Fruit fly (Drosophila melanogaster): ENCODE data around the gene CG5439.

CG5439 gene

dm6 chr2L:13156349-13156748 lies 20.6 kb upstream of the CG5439 start (continued):
- no peak for TF ChIP-seq vnd (GFP tag; IDR thresholded peaks at IDR 0.05; ENCODE audit: partially characterized antibody)
- no peak for TF ChIP-seq yki (optimal IDR thresholded peaks at IDR 0.05)
- TF ChIP-seq Sry-δ (GFP tag; optimal IDR thresholded peaks at IDR 0.05): no peak
- TF ChIP-seq knrl (GFP tag; IDR thresholded peaks at IDR 0.05; ENCODE audit: partially characterized antibody): no peak
- peak; percentile 7 for TF ChIP-seq CG17385 (GFP tag; optimal IDR thresholded peaks at IDR 0.05)
- no peak for TF ChIP-seq pb (GFP tag; optimal IDR thresholded peaks at IDR 0.05)
- TF ChIP-seq CG2678 (tag; optimal IDR thresholded peaks at IDR 0.05): peak; percentile 52
- no peak for TF ChIP-seq nau (GFP tag; optimal IDR thresholded peaks at IDR 0.05)
- no peak for TF ChIP-seq Side (GFP tag; optimal IDR thresholded peaks at IDR 0.05)
- no peak for TF ChIP-seq dimm (GFP tag; IDR thresholded peaks at IDR 0.05)
- TF ChIP-seq al (GFP tag; IDR thresholded peaks at IDR 0.05): 0 out of 2 replicates have a peak, but pooled peaks have one; percentile 18
- TF ChIP-seq so (GFP tag; IDR thresholded peaks at IDR 0.05): 0 out of 3 replicates have a peak, but pooled peaks have one; percentile 39
- TF ChIP-seq wor (GFP tag; IDR thresholded peaks at IDR 0.05): no peak
- no peak for TF ChIP-seq CG6765 (GFP tag; optimal IDR thresholded peaks at IDR 0.05)
- peak; percentile 12 for TF ChIP-seq nmo (GFP tag; optimal IDR thresholded peaks at IDR 0.05)
- TF ChIP-seq Meics (GFP tag; optimal IDR thresholded peaks at IDR 0.05): peak; percentile 24
- no peak for TF ChIP-seq CG8089 (GFP tag; optimal IDR thresholded peaks at IDR 0.05)
- TF ChIP-seq CG7786 (GFP tag; optimal IDR thresholded peaks at IDR 0.05): no peak
- no peak for TF ChIP-seq Ssrp (tag; optimal IDR thresholded peaks at IDR 0.05)
- TF ChIP-seq cg (GFP tag; optimal IDR thresholded peaks at IDR 0.05): no peak
- no peak for TF ChIP-seq CG4730 (GFP tag; IDR thresholded peaks at IDR 0.05)
- peak; percentile 26 for TF ChIP-seq Nf-YC (tag; optimal IDR thresholded peaks at IDR 0.05)
- TF ChIP-seq Doc2 (GFP tag; IDR thresholded peaks at IDR 0.05): no peak
- TF ChIP-seq dmrt99B (tag; optimal IDR thresholded peaks at IDR 0.05): peak; percentile 33
- no peak for TF ChIP-seq CG13296 (GFP tag; optimal IDR thresholded peaks at IDR 0.05)
- no peak for TF ChIP-seq tll (GFP tag; optimal IDR thresholded peaks at IDR 0.05)
- TF ChIP-seq Ptx1 (GFP tag; IDR thresholded peaks at IDR 0.05): 0 out of 2 replicates have a peak, but pooled peaks have one; percentile 25
- no peak for TF ChIP-seq CG2889 (GFP tag; IDR thresholded peaks at IDR 0.05)
- no peak for TF ChIP-seq tna (GFP tag; IDR thresholded peaks at IDR 0.05; ENCODE audit: partially characterized antibody)
- no peak for TF ChIP-seq pfk (GFP tag; optimal IDR thresholded peaks at IDR 0.05)
- no peak for TF ChIP-seq toy (GFP tag; IDR thresholded peaks at IDR 0.05)
- no peak for TF ChIP-seq Lhr (GFP tag; optimal IDR thresholded peaks at IDR 0.05)
- no peak for TF ChIP-seq jumu (GFP tag; optimal IDR thresholded peaks at IDR 0.05)
- no peak for TF ChIP-seq Dad (GFP tag; optimal IDR thresholded peaks at IDR 0.05)
- TF ChIP-seq CG6654 (GFP tag; optimal IDR thresholded peaks at IDR 0.05): no peak
- TF ChIP-seq ttk (GFP tag; IDR thresholded peaks at IDR 0.05): no peak
- TF ChIP-seq CG17361 (GFP tag; IDR thresholded peaks at IDR 0.05): 0 out of 3 replicates have a peak, but pooled peaks have one; percentile 37
- TF ChIP-seq CG7839 (tag; optimal IDR thresholded peaks at IDR 0.05): peak; percentile 46
- no peak for TF ChIP-seq Nf-YA (GFP tag; IDR thresholded peaks at IDR 0.05)
- TF ChIP-seq Blimp-1 (GFP tag; optimal IDR thresholded peaks at IDR 0.05): peak; percentile 33
- no peak for TF ChIP-seq MESR4 (GFP tag; optimal IDR thresholded peaks at IDR 0.05)
- TF ChIP-seq CG11695 (GFP tag; IDR thresholded peaks at IDR 0.05): peak; percentile 61; the same call in 2 of the 3 replicates
- TF ChIP-seq Sox102F (GFP tag; optimal IDR thresholded peaks at IDR 0.05): peak; percentile 27
- TF ChIP-seq CG12391 (tag; optimal IDR thresholded peaks at IDR 0.05): peak; percentile 22
- no peak for TF ChIP-seq unc-4 (GFP tag; IDR thresholded peaks at IDR 0.05; ENCODE audit: partially characterized antibody)
- TF ChIP-seq CG15269 (tag; optimal IDR thresholded peaks at IDR 0.05): peak; percentile 63
- peak; percentile 49; the same call in 1 of the 2 replicates for TF ChIP-seq Drgx (GFP tag; IDR thresholded peaks at IDR 0.05)
- TF ChIP-seq CG18476 (GFP tag; optimal IDR thresholded peaks at IDR 0.05): no peak
- TF ChIP-seq phol (tag; optimal IDR thresholded peaks at IDR 0.05): no peak
- peak; percentile 51 for TF ChIP-seq lab (GFP tag; optimal IDR thresholded peaks at IDR 0.05)
- TF ChIP-seq CG32767 (GFP tag; IDR thresholded peaks at IDR 0.05): no peak
